Fruit fly (Drosophila melanogaster) whole organism, embryonic: ENCODE data around the gene Top3alpha.

Source experiments
- CG10267 ChIP-seq: fragments of 200-800 bp; sonication (Bioruptor generic); optimal IDR thresholded peaks from 2 replicates; lab custom pipeline; 2018; ENCODE audit warnings: missing biosample characterization, mild to moderate bottlenecking, missing genetic modification characterization, moderate library complexity
- CG10321 ChIP-seq: fragments of 200-800 bp; sonication (Bioruptor generic); IDR thresholded peaks from 2 replicates; pipeline ENCODE4 v1.3.6; 2022; ENCODE audit warnings: missing biosample characterization, missing genetic modification characterization
- CG11504 ChIP-seq: fragments of 200-800 bp; sonication (Bioruptor generic); optimal IDR thresholded peaks from 3 replicates; lab custom pipeline; 2019; ENCODE audit warnings: missing biosample characterization, mild to moderate bottlenecking, missing genetic modification characterization, moderate library complexity
- CG12104 ChIP-seq: fragments of 200-800 bp; sonication (Bioruptor generic); optimal IDR thresholded peaks from 3 replicates; lab custom pipeline; 2016; ENCODE audit warnings: missing biosample characterization, missing genetic modification characterization
- CG12391 ChIP-seq: fragments of 200-800 bp; sonication (Bioruptor generic); optimal IDR thresholded peaks from 3 replicates; lab custom pipeline; 2018; ENCODE audit warnings: missing biosample characterization, mild to moderate bottlenecking, missing genetic modification characterization, moderate library complexity
- CG17361 ChIP-seq: fragments of 200-800 bp; sonication (Bioruptor generic); IDR thresholded peaks from 3 replicates; pipeline ENCODE4 v1.3.6; 2022; ENCODE audit warnings: missing biosample characterization, missing genetic modification characterization
- CG17802 ChIP-seq: fragments of 200-800 bp; sonication (Bioruptor generic); optimal IDR thresholded peaks from 2 replicates; lab custom pipeline; 2018; ENCODE audit warnings: missing biosample characterization, mild to moderate bottlenecking, missing genetic modification characterization, moderate library complexity
- CG1832 ChIP-seq: fragments of 200-800 bp; sonication (Bioruptor generic); optimal IDR thresholded peaks from 2 replicates; lab custom pipeline; 2017; ENCODE audit warnings: missing biosample characterization, mild to moderate bottlenecking, missing genetic modification characterization, inconsistent platforms
- CG2712 ChIP-seq: fragments of 200-800 bp; optimal IDR thresholded peaks from 3 replicates; lab custom pipeline; 2019; ENCODE audit warnings: missing biosample characterization, mild to moderate bottlenecking, missing genetic modification characterization, moderate library complexity
- CG3065 ChIP-seq: fragments of 200-800 bp; sonication (Bioruptor generic); optimal IDR thresholded peaks from 2 replicates; lab custom pipeline; 2016; ENCODE audit warnings: missing biosample characterization, missing genetic modification characterization
- CG31365 ChIP-seq: fragments of 200-800 bp; sonication (Bioruptor generic); optimal IDR thresholded peaks from 2 replicates; lab custom pipeline; 2018; ENCODE audit warnings: missing biosample characterization, mild to moderate bottlenecking, missing genetic modification characterization
- CG3281 ChIP-seq: fragments of 200-800 bp; sonication (Bioruptor generic); optimal IDR thresholded peaks from 3 replicates; lab custom pipeline; 2017; ENCODE audit warnings: missing biosample characterization, mild to moderate bottlenecking, missing genetic modification characterization
- CG34224 ChIP-seq: fragments of 200-800 bp; sonication (Bioruptor generic); IDR thresholded peaks from 3 replicates; pipeline ENCODE4 v1.3.6; 2022; ENCODE audit warnings: missing biosample characterization, missing genetic modification characterization; ENCODE audit not compliant: partially characterized antibody
- CG7271 ChIP-seq: fragments of 200-800 bp; sonication (Bioruptor generic); optimal IDR thresholded peaks from 2 replicates; lab custom pipeline; 2018; ENCODE audit warnings: missing biosample characterization, mild to moderate bottlenecking, missing genetic modification characterization, moderate library complexity
- CG7839 ChIP-seq: fragments of 200-800 bp; sonication (Bioruptor generic); optimal IDR thresholded peaks from 3 replicates; lab custom pipeline; 2018; ENCODE audit warnings: missing biosample characterization, mild to moderate bottlenecking, missing genetic modification characterization, moderate library complexity
- CG8290 ChIP-seq, 3 experiments: fragments of 200-800 bp; sonication (Bioruptor generic); optimal IDR thresholded peaks; 2 replicates each; lab custom pipeline; 2016 to 2019; ENCODE audit warnings: missing biosample characterization in 3 of 3, missing genetic modification characterization in 3 of 3, mild to moderate bottlenecking in 2 of 3, moderate library complexity in 1 of 3
- D19A ChIP-seq: fragments of 200-800 bp; optimal IDR thresholded peaks from 3 replicates; lab custom pipeline; 2019; ENCODE audit warnings: missing biosample characterization, mild to moderate bottlenecking, missing genetic modification characterization, moderate library complexity
- D19B ChIP-seq: fragments of 200-800 bp; sonication (Bioruptor generic); optimal IDR thresholded peaks from 2 replicates; lab custom pipeline; 2017; ENCODE audit warnings: missing biosample characterization, mild to moderate bottlenecking, missing genetic modification characterization
- Ets97D ChIP-seq: fragments of 200-800 bp; sonication (Bioruptor generic); optimal IDR thresholded peaks from 3 replicates; lab custom pipeline; 2016; ENCODE audit warnings: missing biosample characterization, missing genetic modification characterization
- HLHmδ ChIP-seq: fragments of 200-800 bp; sonication (Bioruptor generic); optimal IDR thresholded peaks from 2 replicates; lab custom pipeline; 2018; ENCODE audit warnings: missing biosample characterization, mild to moderate bottlenecking, missing genetic modification characterization, moderate library complexity
- Hr78 ChIP-seq, 2 experiments: fragments of 200-800 bp in 1 of 2; fragments of >200 bp in 1 of 2; sonication (Bioruptor generic) in 1 of 2; optimal IDR thresholded peaks; 2 replicates each; lab custom pipeline; 2017 to 2019; ENCODE audit warnings: missing biosample characterization in 2 of 2, missing genetic modification characterization in 2 of 2, mild to moderate bottlenecking in 1 of 2, moderate library complexity in 1 of 2
- Med ChIP-seq: fragments of 200-800 bp; sonication (Bioruptor generic); peaks from one replicate; lab custom pipeline; 2016; ENCODE audit warnings: missing biosample characterization, missing genetic modification characterization, mild to moderate bottlenecking, inconsistent platforms, moderate library complexity
- Pdp1 ChIP-seq, 2 experiments: fragments of 200-800 bp; sonication (Bioruptor generic); optimal IDR thresholded peaks; 3 replicates each; lab custom pipeline; 2016; ENCODE audit warnings: missing biosample characterization in 2 of 2, missing genetic modification characterization in 2 of 2, mild to moderate bottlenecking in 1 of 2, moderate library complexity in 1 of 2
- Spps ChIP-seq: fragments of 200-800 bp; sonication (Bioruptor generic); optimal IDR thresholded peaks from 2 replicates; lab custom pipeline; 2018; ENCODE audit warnings: missing biosample characterization, mild to moderate bottlenecking, missing genetic modification characterization
- cad ChIP-seq: fragments of >200 bp; optimal IDR thresholded peaks from 2 replicates; lab custom pipeline; 2017; ENCODE audit warnings: missing biosample characterization, missing genetic modification characterization
- da ChIP-seq: fragments of 200-800 bp; sonication (Bioruptor generic); optimal IDR thresholded peaks from 2 replicates; lab custom pipeline; 2016; ENCODE audit warnings: missing biosample characterization, missing genetic modification characterization
- dimm ChIP-seq: fragments of 200-800 bp; sonication (Bioruptor generic); IDR thresholded peaks from 2 replicates; pipeline ENCODE4 v1.3.6; 2022; ENCODE audit warnings: missing biosample characterization, missing genetic modification characterization
- lbe ChIP-seq: fragments of 200-800 bp; sonication (Bioruptor generic); optimal IDR thresholded peaks from 2 replicates; lab custom pipeline; 2016; ENCODE audit warnings: missing biosample characterization, mild to moderate bottlenecking, missing genetic modification characterization
- nerfin-2 ChIP-seq: fragments of 200-800 bp; sonication (Bioruptor generic); IDR thresholded peaks from 2 replicates; pipeline ENCODE4 v1.3.6; 2022; ENCODE audit warnings: missing biosample characterization, missing genetic modification characterization; ENCODE audit not compliant: partially characterized antibody
- phol ChIP-seq: fragments of 200-800 bp; sonication (Bioruptor generic); optimal IDR thresholded peaks from 3 replicates; lab custom pipeline; 2018; ENCODE audit warnings: missing biosample characterization, mild to moderate bottlenecking, missing genetic modification characterization, moderate library complexity
- row ChIP-seq: fragments of 200-800 bp; sonication (Bioruptor generic); IDR thresholded peaks from 3 replicates; pipeline ENCODE4 v1.3.6; 2022; ENCODE audit warnings: missing biosample characterization, missing genetic modification characterization
- sens ChIP-seq: fragments of 200-800 bp; sonication (Bioruptor generic); peaks from one replicate; lab custom pipeline; 2016; ENCODE audit warnings: missing biosample characterization, missing genetic modification characterization
- sqz ChIP-seq: fragments of 200-800 bp; sonication (Bioruptor generic); optimal IDR thresholded peaks from 3 replicates; lab custom pipeline; 2018; ENCODE audit warnings: missing biosample characterization, mild to moderate bottlenecking, missing genetic modification characterization
- stwl ChIP-seq: fragments of 200-800 bp; sonication (Bioruptor generic); optimal IDR thresholded peaks from 3 replicates; lab custom pipeline; 2018; ENCODE audit warnings: missing biosample characterization, mild to moderate bottlenecking, missing genetic modification characterization, moderate library complexity
- sug ChIP-seq: fragments of 200-800 bp; optimal IDR thresholded peaks from 2 replicates; lab custom pipeline; 2019; ENCODE audit warnings: missing biosample characterization, mild to moderate bottlenecking, missing genetic modification characterization, moderate library complexity
- zen ChIP-seq: fragments of 200-800 bp; sonication (Bioruptor generic); optimal IDR thresholded peaks from 3 replicates; lab custom pipeline; 2018; ENCODE audit warnings: missing biosample characterization, mild to moderate bottlenecking, missing genetic modification characterization, moderate library complexity
- zfh1 ChIP-seq: fragments of 200-800 bp; sonication (Bioruptor generic); IDR thresholded peaks from 3 replicates; pipeline ENCODE4 v1.3.6; 2022; ENCODE audit warnings: missing biosample characterization, missing genetic modification characterization

Gene Top3alpha

dm6 chr2L:19455209-19455608, 42.8 kb upstream of the Top3alpha start:
- TF ChIP-seq Hr78 (GFP tag; optimal IDR thresholded peaks at IDR 0.05; lab: Kevin White, UChicago): peak in 1 of 2 experiments; percentile 69
- no peak for TF ChIP-seq CG34224 (GFP tag; lab: Robert Waterston, UW)
- TF ChIP-seq sug: peak; percentile 6
- TF ChIP-seq Med (GFP tag; lab: Kevin White, UChicago): peak; percentile 1
- TF ChIP-seq CG17802 (tag; lab: Kevin White, UChicago): no peak
- no peak for TF ChIP-seq lbe (GFP tag; lab: Kevin White, UChicago)
- 0 out of 2 replicates have a peak, but pooled peaks have one; percentile 23 for TF ChIP-seq nerfin-2 (GFP tag; lab: Robert Waterston, UW)

dm6 chr2L:19455723-19456122, 42.2 kb upstream of the Top3alpha start:
- peak in 1 of 2 experiments; percentile 6 for TF ChIP-seq Pdp1 (GFP tag; optimal IDR thresholded peaks at IDR 0.05; lab: Kevin White, UChicago)
- no peak for TF ChIP-seq CG31365 (tag; lab: Kevin White, UChicago)

dm6 chr2L:19457890-19458580, 39.9 kb upstream of the Top3alpha start:
- peak; percentile 0 for TF ChIP-seq CG11504 (tag; lab: Kevin White, UChicago)
- 0 out of 3 replicates have a peak, but pooled peaks have one; percentile 10 for TF ChIP-seq CG17361 (GFP tag; lab: Robert Waterston, UW)
- TF ChIP-seq zfh1 (GFP tag; lab: Robert Waterston, UW): 0 out of 3 replicates have a peak, but pooled peaks have one; percentile 23
- TF ChIP-seq CG12391: no peak
- peak; percentile 11 for TF ChIP-seq HLHmδ (GFP tag; lab: Kevin White, UChicago)
- no peak for TF ChIP-seq CG3281 (GFP tag; lab: Kevin White, UChicago)
- no peak for TF ChIP-seq da (GFP tag; lab: Kevin White, UChicago)
- peak; percentile 61 for TF ChIP-seq CG10267 (tag; lab: Kevin White, UChicago)
- peak; percentile 67 for TF ChIP-seq phol (tag; lab: Kevin White, UChicago)
- peak; percentile 90 for TF ChIP-seq stwl
- peak; percentile 47 for TF ChIP-seq zen (tag; lab: Kevin White, UChicago)
- TF ChIP-seq CG7271 (tag; lab: Kevin White, UChicago): peak; percentile 76
- 0 out of 2 replicates have a peak, but pooled peaks have one; percentile 32 for TF ChIP-seq CG10321 (GFP tag; lab: Robert Waterston, UW)
- peak; percentile 58 for TF ChIP-seq D19B (GFP tag; lab: Kevin White, UChicago)
- peak; percentile 7 for TF ChIP-seq CG7839 (tag; lab: Kevin White, UChicago)
- TF ChIP-seq D19A (tag; lab: Kevin White, UChicago): peak; percentile 16
- TF ChIP-seq CG2712 (tag; lab: Kevin White, UChicago): peak; percentile 5
- TF ChIP-seq CG8290 (GFP tag; optimal IDR thresholded peaks at IDR 0.05; lab: Kevin White, UChicago): peak; percentile 9
- TF ChIP-seq CG8290 (tag; optimal IDR thresholded peaks at IDR 0.05; lab: Kevin White, UChicago): no peak
- TF ChIP-seq row (GFP tag; lab: Robert Waterston, UW): peak; percentile 51; the same call in 1 of the 3 replicates
- TF ChIP-seq Ets97D (GFP tag; lab: Kevin White, UChicago): peak; percentile 66
- TF ChIP-seq CG12104 (GFP tag; lab: Kevin White, UChicago): no peak
- TF ChIP-seq CG1832 (GFP tag; lab: Kevin White, UChicago): peak; percentile 18
- peak; percentile 9 for TF ChIP-seq sqz (GFP tag; lab: Kevin White, UChicago)
- TF ChIP-seq Spps (tag; lab: Kevin White, UChicago): no peak
- TF ChIP-seq cad: peak; percentile 24
- no peak for TF ChIP-seq dimm (GFP tag; lab: Robert Waterston, UW)
- peak; percentile 24 for TF ChIP-seq sens (GFP tag; lab: Kevin White, UChicago)
- no peak for TF ChIP-seq CG3065 (GFP tag; lab: Kevin White, UChicago)
